Worm (Caenorhabditis elegans) whole organism, L2 larva: ENCODE measurements around the gene hst-1.

ENCODE experiments used
- C34F6.9 ChIP-seq: fragments of 150-350 bp; optimal IDR thresholded peaks from 2 replicates; lab custom pipeline; 2014; ENCODE audit warnings: missing biosample characterization, missing genetic modification characterization
- R02D3.7 ChIP-seq: fragments of 150-350 bp; optimal IDR thresholded peaks from 2 replicates; lab custom pipeline; 2014; ENCODE audit warnings: missing biosample characterization, missing genetic modification characterization
- Y55F3AM.14 ChIP-seq: fragments of 200-800 bp; sonication (Bioruptor generic); optimal IDR thresholded peaks from 2 replicates; lab custom pipeline; 2018; ENCODE audit warnings: mild to moderate bottlenecking, missing genetic modification characterization, missing compliant biosample characterization
- ama-1 ChIP-seq: fragments of 150-350 bp; optimal IDR thresholded peaks from 2 replicates; lab custom pipeline; 2018; ENCODE audit warnings: inconsistent platforms
- ceh-16 ChIP-seq: fragments of 150-350 bp; optimal IDR thresholded peaks from 2 replicates; lab custom pipeline; 2014; ENCODE audit warnings: missing biosample characterization, missing genetic modification characterization
- dmd-4 ChIP-seq: sonication (generic microtip); optimal IDR thresholded peaks from 2 replicates; lab custom pipeline; 2017; ENCODE audit warnings: missing biosample characterization, missing genetic modification characterization
- egl-27 ChIP-seq: sonication (generic microtip); optimal IDR thresholded peaks from 3 replicates; lab custom pipeline; 2017; ENCODE audit warnings: missing biosample characterization, missing genetic modification reagents, missing genetic modification characterization
- lin-39 ChIP-seq: fragments of 150-350 bp; optimal IDR thresholded peaks from 2 replicates; lab custom pipeline; 2014; ENCODE audit warnings: missing biosample characterization, missing genetic modification reagents, missing genetic modification characterization
- mab-5 ChIP-seq: fragments of 150-350 bp; optimal IDR thresholded peaks from 2 replicates; lab custom pipeline; 2014; ENCODE audit warnings: missing biosample characterization, missing genetic modification characterization
- nhr-11 ChIP-seq: fragments of 150-350 bp; optimal IDR thresholded peaks from 2 replicates; lab custom pipeline; 2014; ENCODE audit warnings: missing biosample characterization, missing genetic modification characterization
- nhr-21 ChIP-seq: fragments of 150-350 bp; optimal IDR thresholded peaks from 2 replicates; lab custom pipeline; 2014; ENCODE audit warnings: missing biosample characterization, missing genetic modification characterization
- nhr-237 ChIP-seq: fragments of 150-350 bp; optimal IDR thresholded peaks from 2 replicates; lab custom pipeline; 2014; ENCODE audit warnings: missing biosample characterization, missing genetic modification characterization
- nhr-77 ChIP-seq: fragments of 150-350 bp; optimal IDR thresholded peaks from 2 replicates; lab custom pipeline; 2014; ENCODE audit warnings: missing biosample characterization, missing genetic modification characterization
- peb-1 ChIP-seq: fragments of 150-350 bp; optimal IDR thresholded peaks from 2 replicates; lab custom pipeline; 2014; ENCODE audit warnings: missing biosample characterization, missing genetic modification characterization
- skn-1 ChIP-seq: sonication (generic microtip); optimal IDR thresholded peaks from 2 replicates; lab custom pipeline; 2017; ENCODE audit warnings: missing biosample characterization, missing genetic modification characterization
- sma-9 ChIP-seq, 2 experiments: fragments of 150-350 bp in 1 of 2; sonication (generic microtip) in 1 of 2; optimal IDR thresholded peaks; 2 replicates each; lab custom pipeline; 2014 to 2016; ENCODE audit warnings: missing genetic modification characterization in 2 of 2, mild to moderate bottlenecking in 1 of 2, missing biosample characterization in 1 of 2, missing compliant biosample characterization in 1 of 2, missing genetic modification reagents in 1 of 2, moderate library complexity in 1 of 2
- unc-39 ChIP-seq: fragments of 150-350 bp; optimal IDR thresholded peaks from 2 replicates; lab custom pipeline; 2014; ENCODE audit warnings: missing biosample characterization, missing genetic modification characterization
- unc-55 ChIP-seq: fragments of 150-350 bp; sonication (generic microtip); optimal IDR thresholded peaks from 3 replicates; lab custom pipeline; 2014; ENCODE audit warnings: missing biosample characterization, missing genetic modification reagents, missing genetic modification characterization
- unc-62 ChIP-seq: fragments of 150-350 bp; optimal IDR thresholded peaks from 2 replicates; lab custom pipeline; 2014; ENCODE audit warnings: missing biosample characterization, missing genetic modification reagents, missing genetic modification characterization
- ztf-11 ChIP-seq: sonication (generic microtip); optimal IDR thresholded peaks from 2 replicates; lab custom pipeline; 2017; ENCODE audit warnings: missing biosample characterization, missing genetic modification characterization

The hst-1 gene

ce11 chrIV:8644432-8644831 is 46.9 kb downstream of the hst-1 start, which contains the start of gene C49C8.3:
TSS of gene C49C8.3 (plus strand) at chrIV:8644732.
- TF ChIP-seq skn-1 (tag; lab: Kevin White, UChicago) (no peak), unc-55 (no peak), nhr-237 (tag; lab: Kevin White, UChicago) (no peak), lin-39 (tag; lab: Kevin White, UChicago) (no peak), mab-5 (tag; lab: Kevin White, UChicago) (no peak), nhr-77 (tag; lab: Kevin White, UChicago) (no peak), unc-39 (no peak)

DNA sequence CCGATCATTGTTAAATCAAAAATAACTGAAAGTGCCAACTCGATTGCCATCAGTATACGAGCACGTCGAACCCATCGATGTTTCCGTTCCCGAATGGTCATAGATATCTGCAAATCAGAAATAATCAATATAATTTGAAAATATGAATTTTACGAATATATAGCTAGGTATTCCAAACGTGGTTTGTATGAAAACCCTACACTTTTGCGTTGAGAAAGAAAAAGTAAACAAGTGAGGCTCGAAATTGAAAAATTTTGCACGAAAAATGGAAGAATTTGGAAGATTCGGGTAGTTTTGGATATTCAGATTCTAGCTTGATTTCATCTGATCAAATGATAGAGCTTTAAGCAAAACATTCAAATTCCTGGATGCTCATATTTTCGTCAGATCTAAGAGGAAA is 52.6 kb downstream of the hst-1 start, which contains the start of gene F42A9.9:
TSS of gene F42A9.9 (minus strand) at position 101 of the 400 bp plus-strand sequence.
- no peak for TF ChIP-seq C34F6.9 (tag; lab: Kevin White, UChicago)
- TF ChIP-seq nhr-21 (tag; lab: Kevin White, UChicago) = no peak
- TF ChIP-seq ama-1 (lab: Kevin White, UChicago) = no peak
- no peak for TF ChIP-seq peb-1
- TF ChIP-seq ceh-16 (tag; lab: Kevin White, UChicago) = no peak
- no peak for TF ChIP-seq ztf-11 (tag; lab: Kevin White, UChicago)
- no peak for TF ChIP-seq egl-27
- no peak for TF ChIP-seq nhr-11 (tag; lab: Kevin White, UChicago)
- no peak for TF ChIP-seq nhr-237 (tag; lab: Kevin White, UChicago)
- no peak for TF ChIP-seq dmd-4 (tag; lab: Kevin White, UChicago)
- no peak for TF ChIP-seq R02D3.7 (tag; lab: Kevin White, UChicago)
- no peak for TF ChIP-seq unc-39
- no peak for TF ChIP-seq Y55F3AM.14 (GFP tag; lab: Kevin White, UChicago)
- TF ChIP-seq unc-62 (GFP tag; lab: Kevin White, UChicago) = no peak
- no peak for TF ChIP-seq sma-9 (GFP tag; optimal IDR thresholded peaks at IDR 0.05; lab: Kevin White, UChicago)
- no peak for TF ChIP-seq sma-9 (tag; optimal IDR thresholded peaks at IDR 0.05; lab: Kevin White, UChicago)
